Worm (Caenorhabditis elegans) whole organism, dauer: Measurements from ENCODE around the gene srxa-8.

Experiments
- unc-62 ChIP-seq: sonication (generic microtip); optimal IDR thresholded peaks from 2 replicates; lab custom pipeline; 2017; ENCODE audit warnings: missing biosample characterization, missing genetic modification reagents, missing genetic modification characterization

srxa-8 gene

ce11 chrX:13306869-13307446, 1.7 kb downstream of the srxa-8 start:
- TF ChIP-seq unc-62, result no peak

ce11 chrX:13305779-13306178, 2.9 kb downstream of the srxa-8 start, which contains the start of gene srd-43:
TSS of gene srd-43 (minus strand) at chrX:13305844.
- no peak for TF ChIP-seq unc-62

ce11 chrX:13303357-13303756, 5.3 kb downstream of the srxa-8 start, which contains the start of gene srd-42:
TSS of gene srd-42 (minus strand) at chrX:13303457.
- no peak for TF ChIP-seq unc-62

- TF ChIP-seq unc-62, result no peak
These were observed 8.1 kb downstream of the srxa-8 start, which contains the start of gene srd-39 for ce11 chrX:13300503-13300902. TSS of gene srd-39 (minus strand) at chrX:13300603.

ce11 chrX:13294669-13295068, 14.0 kb downstream of the srxa-8 start, which contains the start of gene srd-36:
TSS of gene srd-36 (minus strand) at chrX:13294769.
- TF ChIP-seq unc-62, result no peak

ce11 chrX:13293023-13293422, 15.6 kb downstream of the srxa-8 start:
- TF ChIP-seq unc-62, result no peak

- no peak for TF ChIP-seq unc-62
These were observed 17.1 kb downstream of the srxa-8 start, which contains the start of gene srd-38 for ce11 chrX:13291506-13291905. TSS of gene srd-38 (plus strand) at chrX:13291806.

- no peak for TF ChIP-seq unc-62
These were observed 18.1 kb downstream of the srxa-8 start, which contains the start of gene R04D3.3 for ce11 chrX:13290531-13290930. TSS of gene R04D3.3 (minus strand) at chrX:13290631.

- no peak for TF ChIP-seq unc-62
These were observed 19.9 kb downstream of the srxa-8 start, which contains the start of gene R04D3.4 for ce11 chrX:13288715-13289114. TSS of gene R04D3.4 (minus strand) at chrX:13288815.

ce11 chrX:13286533-13286932, 22.1 kb downstream of the srxa-8 start, which contains the start of gene R04D3.2:
TSS of gene R04D3.2 (minus strand) at chrX:13286633.
- TF ChIP-seq unc-62, result no peak

ce11 chrX:13284618-13285017, 24.0 kb downstream of the srxa-8 start:
- TF ChIP-seq unc-62, result no peak

ce11 chrX:13284091-13284490, 24.6 kb downstream of the srxa-8 start, which contains the start of gene cyp-14A4:
TSS of gene cyp-14A4 (minus strand) at chrX:13284197.
- no peak for TF ChIP-seq unc-62

ce11 chrX:13283462-13283861, 25.2 kb downstream of the srxa-8 start:
- TF ChIP-seq unc-62, result no peak

ce11 chrX:13278876-13279275, 29.8 kb downstream of the srxa-8 start, which contains the start of gene phf-33:
TSS of gene phf-33 (minus strand) at chrX:13278976.
- TF ChIP-seq unc-62, result no peak

ce11 chrX:13274102-13274501, 34.5 kb downstream of the srxa-8 start, which contains the start of gene cyp-14A3:
TSS of gene cyp-14A3 (minus strand) at chrX:13274202.
- TF ChIP-seq unc-62, result no peak

ce11 chrX:13269586-13269985, 39.1 kb downstream of the srxa-8 start, which contains the start of gene cyp-14A2:
TSS of gene cyp-14A2 (minus strand) at chrX:13269686.
- TF ChIP-seq unc-62, result no peak

ce11 chrX:13267230-13267629, 41.4 kb downstream of the srxa-8 start, which contains the start of gene cyp-14A1:
TSS of gene cyp-14A1 (minus strand) at chrX:13267355.
- no peak for TF ChIP-seq unc-62

- TF ChIP-seq unc-62, result no peak
These were observed 44.1 kb downstream of the srxa-8 start for ce11 chrX:13264550-13264949.
